Fruit fly (Drosophila melanogaster) S2 (cell line): ENCODE results near the gene E5.

Experiments used
- CG8478 ChIP-seq: fragments of >200 bp; optimal IDR thresholded peaks from 2 replicates; lab custom pipeline; 2018
- CTCF ChIP-seq, 2 experiments: fragments of >200 bp; optimal IDR thresholded peaks; 2 replicates each; lab custom pipeline; 2018

DNA sequence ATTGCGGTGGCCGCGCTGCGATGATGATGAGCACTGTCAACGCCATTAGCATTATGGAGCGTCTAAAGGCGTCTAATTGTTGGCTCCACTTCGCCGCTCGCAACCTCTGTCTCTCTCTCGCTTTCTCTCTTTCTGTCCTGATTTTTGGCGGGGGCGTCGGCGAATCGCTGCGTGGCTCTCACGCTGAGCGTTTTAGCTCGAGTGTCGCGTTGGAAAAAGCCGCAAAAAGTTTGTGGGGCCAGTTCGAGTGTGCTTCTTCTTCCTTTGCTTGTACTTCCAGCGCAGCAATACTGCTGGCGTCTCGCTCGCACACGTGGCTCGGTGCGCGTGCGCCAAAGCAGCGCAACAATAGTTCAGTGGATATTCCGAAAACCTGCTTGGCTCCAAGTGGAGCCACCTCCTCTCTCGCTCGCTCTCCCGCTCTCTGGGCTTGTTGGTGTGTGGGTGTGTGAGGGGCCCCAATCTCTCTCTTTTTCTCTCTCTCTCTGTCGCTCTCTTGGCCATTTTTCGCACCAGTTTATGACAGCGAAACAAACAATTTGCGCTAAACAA is at the start of gene E5:
- TF ChIP-seq CTCF (optimal IDR thresholded peaks at IDR 0.05; lab: Kevin White, UChicago): no peak
- TF ChIP-seq CG8478 (lab: Kevin White, UChicago): no peak
